Worm (Caenorhabditis elegans): ENCODE results near the gene dct-18.
A peak's percentile ranks its signal among the peaks of the same experiment; 100 is the strongest.

The dct-18 gene

DNA sequence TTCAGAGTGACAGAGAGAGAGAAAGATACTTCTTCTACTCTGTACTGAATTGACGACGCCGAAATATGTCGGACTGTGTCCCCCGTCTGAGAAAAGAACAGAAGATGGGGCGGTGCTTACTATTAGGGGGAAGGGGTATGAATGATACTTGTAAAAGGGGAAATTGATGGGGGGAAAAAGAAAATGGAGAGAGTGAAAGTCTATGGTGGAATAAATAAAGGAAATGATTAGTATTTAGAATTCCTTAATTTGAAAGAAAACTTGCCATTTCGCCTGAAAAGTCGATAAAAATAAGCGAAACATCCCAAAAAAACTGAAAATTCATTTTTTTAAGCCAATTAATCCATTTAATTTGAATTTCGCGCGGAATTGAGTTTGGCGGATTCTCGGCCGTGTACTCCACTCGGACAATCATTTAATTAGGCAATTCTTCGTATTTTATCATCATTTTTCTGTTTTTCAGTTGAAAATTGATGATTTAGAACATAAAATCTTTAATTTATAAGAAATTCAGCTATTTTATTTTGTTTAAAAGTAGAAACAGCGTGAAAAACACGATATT lies 17.1 kb upstream of the dct-18 start, which contains the start of gene F35C5.12:
TSS of gene F35C5.12 (minus strand) at position 51 of the 562 bp plus-strand sequence.
- TF ChIP-seq ztf-11 (tag; optimal IDR thresholded peaks at IDR 0.05) (no peak), elt-1 (tag; optimal IDR thresholded peaks at IDR 0.05) (no peak), fos-1 (tag; optimal IDR thresholded peaks at IDR 0.05) (no peak), nhr-237 (tag; optimal IDR thresholded peaks at IDR 0.05) (no peak), snpc-4 (tag; optimal IDR thresholded peaks at IDR 0.05) (no peak), egl-27 (tag; optimal IDR thresholded peaks at IDR 0.05) (no peak), zag-1 (tag; optimal IDR thresholded peaks at IDR 0.05) (no peak), pqm-1 (tag; optimal IDR thresholded peaks at IDR 0.05) (no peak), ceh-82 (tag; optimal IDR thresholded peaks at IDR 0.05) (no peak), ceh-28 (tag; optimal IDR thresholded peaks at IDR 0.05) (no peak), unc-62 (GFP tag; optimal IDR thresholded peaks at IDR 0.05) (no peak), fkh-10 (GFP tag; optimal IDR thresholded peaks at IDR 0.05) (no peak), nhr-43 (tag; optimal IDR thresholded peaks at IDR 0.05; ENCODE audit: poor library complexity, severe bottlenecking) (no peak), daf-12 (tag; optimal IDR thresholded peaks at IDR 0.05) (no peak), nhr-12 (tag; optimal IDR thresholded peaks at IDR 0.05) (no peak), tbx-2 (tag; optimal IDR thresholded peaks at IDR 0.05) (no peak), skn-1 (tag; optimal IDR thresholded peaks at IDR 0.05) (peak; percentile 66), unc-39 (tag; optimal IDR thresholded peaks at IDR 0.05) (no peak), nhr-28 (tag; optimal IDR thresholded peaks at IDR 0.05) (no peak), ama-1 (optimal IDR thresholded peaks at IDR 0.05) (no peak), nhr-23 (tag; optimal IDR thresholded peaks at IDR 0.05) (peak; percentile 67), nhr-11 (tag; optimal IDR thresholded peaks at IDR 0.05) (no peak), ceh-9 (tag; optimal IDR thresholded peaks at IDR 0.05) (no peak), ztf-4 (tag; optimal IDR thresholded peaks at IDR 0.05) (no peak), ceh-16 (tag; optimal IDR thresholded peaks at IDR 0.05) (no peak), fkh-2 (tag; optimal IDR thresholded peaks at IDR 0.05) (no peak), sea-2 (GFP tag; optimal IDR thresholded peaks at IDR 0.05) (no peak), ZK546.5 (tag; optimal IDR thresholded peaks at IDR 0.05) (no peak), lin-39 (tag; optimal IDR thresholded peaks at IDR 0.05) (no peak), aly-2 (tag; optimal IDR thresholded peaks at IDR 0.05) (no peak), nhr-76 (tag; optimal IDR thresholded peaks at IDR 0.05) (no peak), pha-4 (tag; optimal IDR thresholded peaks at IDR 0.05) (peak; percentile 48), lin-15B (tag; optimal IDR thresholded peaks at IDR 0.05) (peak; percentile 6), egl-5 (tag; optimal IDR thresholded peaks at IDR 0.05) (no peak), elt-2 (tag; optimal IDR thresholded peaks at IDR 0.05) (peak; percentile 8), lsy-12 (tag; optimal IDR thresholded peaks at IDR 0.05) (peak; percentile 23), jun-1 (tag; optimal IDR thresholded peaks at IDR 0.05) (no peak), nfya-1 (tag; optimal IDR thresholded peaks at IDR 0.05; ENCODE audit: insufficient read depth) (peak; percentile 39), nhr-25 (tag; optimal IDR thresholded peaks at IDR 0.05) (no peak), elt-3 (tag; optimal IDR thresholded peaks at IDR 0.05) (no peak), R02D3.7 (tag; optimal IDR thresholded peaks at IDR 0.05) (no peak), mdl-1 (tag; optimal IDR thresholded peaks at IDR 0.05) (no peak), nhr-77 (tag; optimal IDR thresholded peaks at IDR 0.05) (no peak), hmg-11 (tag; optimal IDR thresholded peaks at IDR 0.05) (no peak)

ce11 chrII:12918960-12919553 lies 12.6 kb upstream of the dct-18 start, which contains the start of the genes F58G1.2 and wago-4:
Gene F58G1.2, minus strand, starts transcription at chrII:12919010.
Gene wago-4, plus strand, starts transcription at chrII:12919551.
- TF ChIP-seq R02D3.7 (tag; optimal IDR thresholded peaks at IDR 0.05) (peak; percentile 88), nhr-237 (tag; optimal IDR thresholded peaks at IDR 0.05) (no peak), lin-15B (tag; optimal IDR thresholded peaks at IDR 0.05) (peak; percentile 61), eor-1 (tag; optimal IDR thresholded peaks at IDR 0.05) (no peak), pqm-1 (tag; optimal IDR thresholded peaks at IDR 0.05) (no peak), ceh-16 (tag; optimal IDR thresholded peaks at IDR 0.05) (no peak)
